Fruit fly (Drosophila melanogaster) whole organism, embryonic: Measurements from ENCODE around the gene qjt.
A peak's percentile ranks its signal among the peaks of the same experiment; 100 is the strongest.

Source experiments
- C15 ChIP-seq: fragments of 200-800 bp; sonication (Bioruptor generic); IDR thresholded peaks from 3 replicates; pipeline ENCODE4 v1.3.6; 2022; ENCODE audit warnings: missing biosample characterization, missing genetic modification characterization
- CG18599 ChIP-seq: fragments of 200-800 bp; sonication (Bioruptor generic); optimal IDR thresholded peaks from 3 replicates; lab custom pipeline; 2017; ENCODE audit warnings: missing biosample characterization, missing genetic modification characterization, mild to moderate bottlenecking, moderate library complexity, missing genetic modification reagents
- CG2116 ChIP-seq: fragments of 200-800 bp; sonication (Bioruptor generic); optimal IDR thresholded peaks from 3 replicates; lab custom pipeline; 2018; ENCODE audit warnings: missing biosample characterization, mild to moderate bottlenecking, missing genetic modification characterization
- CG5180 ChIP-seq: fragments of 200-800 bp; sonication (Bioruptor generic); optimal IDR thresholded peaks from 3 replicates; lab custom pipeline; 2017; ENCODE audit warnings: missing biosample characterization, missing genetic modification characterization, mild to moderate bottlenecking, moderate library complexity, missing genetic modification reagents
- CG5953 ChIP-seq: fragments of 200-800 bp; sonication (Bioruptor generic); IDR thresholded peaks from 2 replicates; pipeline ENCODE4 v1.3.6; 2022; ENCODE audit warnings: missing biosample characterization, missing genetic modification characterization
- CG8290 ChIP-seq, 3 experiments: fragments of 200-800 bp; sonication (Bioruptor generic); optimal IDR thresholded peaks; 2 replicates each; lab custom pipeline; 2016 to 2019; ENCODE audit warnings: missing biosample characterization in 3 of 3, missing genetic modification characterization in 3 of 3, mild to moderate bottlenecking in 2 of 3, moderate library complexity in 1 of 3
- CG8478 ChIP-seq: fragments of >200 bp; optimal IDR thresholded peaks from 2 replicates; lab custom pipeline; 2018
- CG8944 ChIP-seq: fragments of 200-800 bp; sonication (Bioruptor generic); optimal IDR thresholded peaks from 3 replicates; lab custom pipeline; 2016; ENCODE audit warnings: missing biosample characterization, missing genetic modification characterization
- Deaf1 ChIP-seq: fragments of 200-800 bp; optimal IDR thresholded peaks from 3 replicates; lab custom pipeline; 2019; ENCODE audit warnings: missing biosample characterization, mild to moderate bottlenecking, missing genetic modification characterization, moderate library complexity
- Drgx ChIP-seq: fragments of 200-800 bp; sonication (Bioruptor generic); IDR thresholded peaks from 2 replicates; pipeline ENCODE4 v1.3.6; 2022; ENCODE audit warnings: missing biosample characterization, missing genetic modification characterization
- Ets65A ChIP-seq: fragments of 200-800 bp; sonication (Bioruptor generic); peaks from one replicate; lab custom pipeline; 2016; ENCODE audit warnings: missing biosample characterization, missing genetic modification characterization
- GATAe ChIP-seq: fragments of 200-800 bp; sonication (Bioruptor generic); conservative IDR thresholded peaks from 2 replicates; pipeline ENCODE4 v1.3.6; 2022; ENCODE audit warnings: missing biosample characterization, missing genetic modification characterization
- Hr51 ChIP-seq, 2 experiments: fragments of 200-800 bp; sonication (Bioruptor generic); optimal IDR thresholded peaks; 2 replicates in 1 of 2; 3 replicates in 1 of 2; lab custom pipeline; 2016 to 2018; ENCODE audit warnings: missing biosample characterization in 2 of 2, missing genetic modification characterization in 2 of 2, mild to moderate bottlenecking in 1 of 2, moderate library complexity in 1 of 2
- MBD-R2 ChIP-seq: fragments of 200-800 bp; sonication (Bioruptor generic); IDR thresholded peaks from 2 replicates; pipeline ENCODE4 v1.3.6; 2022; ENCODE audit warnings: missing biosample characterization, missing genetic modification characterization
- Med ChIP-seq: fragments of 200-800 bp; sonication (Bioruptor generic); peaks from one replicate; lab custom pipeline; 2016; ENCODE audit warnings: missing biosample characterization, missing genetic modification characterization, mild to moderate bottlenecking, inconsistent platforms, moderate library complexity
- Pdp1 ChIP-seq, 2 experiments: fragments of 200-800 bp; sonication (Bioruptor generic); optimal IDR thresholded peaks; 3 replicates each; lab custom pipeline; 2016; ENCODE audit warnings: missing biosample characterization in 2 of 2, missing genetic modification characterization in 2 of 2, mild to moderate bottlenecking in 1 of 2, moderate library complexity in 1 of 2
- Scr ChIP-seq: fragments of 200-800 bp; sonication (Bioruptor generic); IDR thresholded peaks from 2 replicates; pipeline ENCODE4 v1.3.6; 2022; ENCODE audit warnings: missing biosample characterization, missing genetic modification characterization; ENCODE audit not compliant: partially characterized antibody
- Spps ChIP-seq: fragments of 200-800 bp; sonication (Bioruptor generic); optimal IDR thresholded peaks from 2 replicates; lab custom pipeline; 2018; ENCODE audit warnings: missing biosample characterization, mild to moderate bottlenecking, missing genetic modification characterization
- amos ChIP-seq: fragments of 200-800 bp; sonication (Bioruptor generic); IDR thresholded peaks from 2 replicates; pipeline ENCODE4 v1.3.6; 2022; ENCODE audit warnings: missing biosample characterization, missing genetic modification characterization; ENCODE audit not compliant: partially characterized antibody
- aop ChIP-seq: fragments of 200-800 bp; sonication (Bioruptor generic); IDR thresholded peaks from 2 replicates; pipeline ENCODE4 v1.3.6; 2022; ENCODE audit warnings: missing biosample characterization, missing genetic modification characterization
- ap ChIP-seq: fragments of 200-800 bp; sonication (Bioruptor generic); IDR thresholded peaks from 2 replicates; pipeline ENCODE4 v1.3.6; 2022; ENCODE audit warnings: missing biosample characterization, missing genetic modification characterization
- bowl ChIP-seq: fragments of 200-800 bp; sonication (Bioruptor generic); IDR thresholded peaks from 2 replicates; pipeline ENCODE4 v1.3.6; 2022; ENCODE audit warnings: missing biosample characterization, missing genetic modification characterization
- cas ChIP-seq: fragments of 200-800 bp; sonication (Bioruptor generic); IDR thresholded peaks from 2 replicates; pipeline ENCODE4 v1.3.6; 2022; ENCODE audit warnings: missing biosample characterization, missing genetic modification characterization
- chif ChIP-seq, 2 experiments: fragments of 200-800 bp; sonication (Bioruptor generic); optimal IDR thresholded peaks; 3 replicates each; lab custom pipeline; 2016; ENCODE audit warnings: missing biosample characterization in 2 of 2, missing genetic modification characterization in 2 of 2
- ci ChIP-seq: fragments of 200-800 bp; sonication (Bioruptor generic); IDR thresholded peaks from 3 replicates; pipeline ENCODE4 v1.3.6; 2022; ENCODE audit warnings: missing biosample characterization, missing genetic modification characterization
- eve ChIP-seq, 2 experiments: fragments of >200 bp; optimal IDR thresholded peaks; 2 replicates each; lab custom pipeline; 2017; ENCODE audit warnings: missing biosample characterization in 2 of 2, missing genetic modification characterization in 2 of 2
- hth ChIP-seq: fragments of >200 bp; optimal IDR thresholded peaks from 2 replicates; lab custom pipeline; 2017; ENCODE audit warnings: inconsistent platforms
- kah ChIP-seq: fragments of 200-800 bp; sonication (Bioruptor generic); optimal IDR thresholded peaks from 2 replicates; lab custom pipeline; 2018; ENCODE audit warnings: missing biosample characterization, mild to moderate bottlenecking, missing genetic modification characterization
- lab ChIP-seq: fragments of 200-800 bp; sonication (Bioruptor generic); optimal IDR thresholded peaks from 3 replicates; lab custom pipeline; 2017; ENCODE audit warnings: missing biosample characterization, missing genetic modification characterization, mild to moderate bottlenecking, moderate library complexity, missing genetic modification reagents
- lov ChIP-seq, 2 experiments: fragments of 200-800 bp in 1 of 2; fragments of >200 bp in 1 of 2; sonication (Bioruptor generic) in 1 of 2; IDR thresholded peaks in 1 of 2; optimal IDR thresholded peaks in 1 of 2; 2 replicates in 1 of 2; 3 replicates in 1 of 2; pipeline versions ENCODE4 v1.3.6 to Lab custom; 2017 to 2022; ENCODE audit warnings: missing biosample characterization in 1 of 2, missing genetic modification characterization in 1 of 2
- maf-S ChIP-seq: fragments of 200-800 bp; sonication (Bioruptor generic); optimal IDR thresholded peaks from 2 replicates; lab custom pipeline; 2016; ENCODE audit warnings: missing biosample characterization, missing genetic modification characterization
- mld ChIP-seq: fragments of 200-800 bp; sonication (Bioruptor generic); IDR thresholded peaks from 3 replicates; pipeline ENCODE4 v1.3.6; 2022; ENCODE audit warnings: missing biosample characterization, missing genetic modification characterization; ENCODE audit not compliant: partially characterized antibody
- org-1 ChIP-seq: fragments of 200-800 bp; sonication (Bioruptor generic); optimal IDR thresholded peaks from 2 replicates; lab custom pipeline; 2017; ENCODE audit warnings: missing biosample characterization, missing genetic modification characterization
- so ChIP-seq: fragments of 200-800 bp; sonication (Bioruptor generic); IDR thresholded peaks from 3 replicates; pipeline ENCODE4 v1.3.6; 2022; ENCODE audit warnings: missing biosample characterization, missing genetic modification characterization
- sug ChIP-seq: fragments of 200-800 bp; optimal IDR thresholded peaks from 2 replicates; lab custom pipeline; 2019; ENCODE audit warnings: missing biosample characterization, mild to moderate bottlenecking, missing genetic modification characterization, moderate library complexity
- tio ChIP-seq: fragments of 200-800 bp; sonication (Bioruptor generic); optimal IDR thresholded peaks from 2 replicates; lab custom pipeline; 2017; ENCODE audit warnings: missing biosample characterization, missing genetic modification characterization, inconsistent platforms
- tna ChIP-seq: fragments of 200-800 bp; sonication (Bioruptor generic); IDR thresholded peaks from 2 replicates; pipeline ENCODE4 v1.3.6; 2022; ENCODE audit warnings: missing biosample characterization, missing genetic modification characterization; ENCODE audit not compliant: partially characterized antibody
- zf30C ChIP-seq: fragments of 200-800 bp; sonication (Bioruptor generic); optimal IDR thresholded peaks from 3 replicates; lab custom pipeline; 2018; ENCODE audit warnings: missing biosample characterization, mild to moderate bottlenecking, missing genetic modification characterization

The qjt gene

dm6 chr3L:17470110-17470509, 8.8 kb upstream of the qjt start, which contains the start of gene SecCl (continued):
- TF ChIP-seq Med (GFP tag; lab: Kevin White, UChicago) (peak; percentile 62), CG2116 (GFP tag; lab: Kevin White, UChicago) (no peak), tio (GFP tag; lab: Kevin White, UChicago) (no peak), hth (no peak), CG8290 (GFP tag; optimal IDR thresholded peaks at IDR 0.05; lab: Kevin White, UChicago) (peak; percentile 100), CG8290 (tag; optimal IDR thresholded peaks at IDR 0.05; lab: Kevin White, UChicago) (peak; percentile 63 to 95), cas (GFP tag; lab: Robert Waterston, UW) (no peak), aop (GFP tag; lab: Robert Waterston, UW) (0 out of 2 replicates have a peak, but pooled peaks have one; percentile 11), maf-S (no peak), org-1 (GFP tag; lab: Kevin White, UChicago) (no peak), zf30C (no peak), CG5953 (GFP tag; lab: Robert Waterston, UW) (no peak), Drgx (no peak), sug (tag; lab: Kevin White, UChicago) (peak; percentile 44), MBD-R2 (GFP tag; lab: Robert Waterston, UW) (no peak), lab (GFP tag; lab: Kevin White, UChicago) (peak; percentile 23), Spps (no peak), CG5180 (GFP tag; lab: Kevin White, UChicago) (peak; percentile 87), amos (GFP tag; lab: Robert Waterston, UW) (no peak; the same call in 1 of the 2 replicates), eve (GFP tag; optimal IDR thresholded peaks at IDR 0.05; lab: Kevin White, UChicago) (no peak), Hr51 (GFP tag; optimal IDR thresholded peaks at IDR 0.05; lab: Kevin White, UChicago) (no peak), Pdp1 (GFP tag; optimal IDR thresholded peaks at IDR 0.05; lab: Kevin White, UChicago) (no peak), so (GFP tag; lab: Robert Waterston, UW) (no peak), GATAe (GFP tag; lab: Robert Waterston, UW) (peak; percentile 53), CG18599 (peak; percentile 23), bowl (0 out of 2 replicates have a peak, but pooled peaks have one; percentile 5), C15 (GFP tag; lab: Robert Waterston, UW) (0 out of 3 replicates have a peak, but pooled peaks have one; percentile 4), lov (optimal IDR thresholded peaks at IDR 0.05; lab: Kevin White, UChicago) (no peak), lov (GFP tag; IDR thresholded peaks at IDR 0.05; lab: Robert Waterston, UW) (0 out of 3 replicates have a peak, but pooled peaks have one; percentile 20), tna (GFP tag; lab: Robert Waterston, UW) (no peak), Deaf1 (tag; lab: Kevin White, UChicago) (peak; percentile 94), ci (GFP tag; lab: Robert Waterston, UW) (peak; percentile 55; the same call in 1 of the 3 replicates)

dm6 chr3L:17473889-17474288, 5.0 kb upstream of the qjt start:
- no peak for TF ChIP-seq CG8944 (GFP tag; lab: Kevin White, UChicago)
- peak; percentile 73 for TF ChIP-seq CG8478
- peak; percentile 60 for TF ChIP-seq Ets65A
- TF ChIP-seq Scr (GFP tag; lab: Robert Waterston, UW), result no peak
- TF ChIP-seq mld (GFP tag; lab: Robert Waterston, UW), result no peak
- TF ChIP-seq kah, result no peak
- no peak for TF ChIP-seq chif (GFP tag; optimal IDR thresholded peaks at IDR 0.05; lab: Kevin White, UChicago)
- TF ChIP-seq ap (GFP tag; lab: Robert Waterston, UW), result no peak
- TF ChIP-seq, all 482 proteins: peak for 2
